Fruit fly (Drosophila melanogaster): ENCODE results near the gene CG6656.

Gene CG6656

DNA sequence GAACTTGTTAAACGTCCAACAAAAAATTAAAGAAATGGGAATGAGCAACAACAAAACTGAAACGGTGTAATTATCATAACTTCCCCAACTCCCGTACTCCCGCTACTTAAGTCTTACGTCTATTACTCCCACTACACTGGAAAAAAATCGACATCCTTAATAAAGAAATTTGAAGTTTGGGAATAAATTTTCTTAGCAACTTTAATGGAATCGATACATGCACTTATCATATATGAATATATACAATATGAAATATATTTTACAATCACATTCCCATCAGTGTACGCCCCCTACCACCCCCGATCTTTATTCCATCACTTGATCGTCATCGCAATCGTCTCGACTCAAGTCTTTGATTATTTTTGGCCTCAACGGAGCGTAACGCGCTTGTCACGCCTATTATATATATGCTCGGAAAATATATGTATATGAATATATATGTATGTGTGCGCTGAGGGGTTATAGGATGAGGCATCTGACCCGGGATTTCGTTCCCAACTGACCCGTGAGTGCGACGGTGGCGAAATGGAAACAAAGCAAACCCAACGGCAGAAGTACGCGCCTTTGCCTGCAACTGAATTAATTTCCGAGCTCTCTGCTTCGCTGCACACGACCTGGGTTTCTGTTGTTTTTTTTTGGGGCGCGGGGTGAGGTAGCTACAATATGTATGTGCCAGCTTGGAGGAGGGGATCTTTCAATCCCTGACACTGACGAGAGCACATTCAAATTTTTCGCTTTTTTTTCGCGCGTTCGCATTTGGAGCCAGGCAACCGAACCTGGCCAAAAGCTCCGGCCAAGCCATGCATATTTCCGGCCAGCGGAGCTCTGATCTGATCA is 40.6 kb upstream of the CG6656 start:
- TF ChIP-seq svp (GFP tag) (peak; percentile 96), esn (GFP tag; optimal IDR thresholded peaks at IDR 0.05) (peak; percentile 22), CG32006 (GFP tag; optimal IDR thresholded peaks at IDR 0.05) (peak; percentile 31), achi (GFP tag; optimal IDR thresholded peaks at IDR 0.05) (peak; percentile 34), CG8632 (GFP tag; optimal IDR thresholded peaks at IDR 0.05) (no peak), Lpt (GFP tag; optimal IDR thresholded peaks at IDR 0.05) (no peak), Hr4 (GFP tag; optimal IDR thresholded peaks at IDR 0.05) (peak; percentile 10), cyc (GFP tag; optimal IDR thresholded peaks at IDR 0.05) (no peak), CG6808 (GFP tag; optimal IDR thresholded peaks at IDR 0.05) (no peak), CG8119 (GFP tag; IDR thresholded peaks at IDR 0.05) (0 out of 3 replicates have a peak, but pooled peaks have one; percentile 16), Gug (GFP tag; IDR thresholded peaks at IDR 0.05) (no peak), CG6163 (GFP tag; IDR thresholded peaks at IDR 0.05) (no peak), Sox15 (GFP tag; optimal IDR thresholded peaks at IDR 0.05) (no peak), CG15336 (GFP tag; IDR thresholded peaks at IDR 0.05) (peak; percentile 30; the same call in 1 of the 2 replicates), CG6854 (GFP tag; optimal IDR thresholded peaks at IDR 0.05) (no peak), Ets21C (GFP tag; optimal IDR thresholded peaks at IDR 0.05) (no peak), vri (GFP tag; optimal IDR thresholded peaks at IDR 0.05) (no peak), OdsH (GFP tag; optimal IDR thresholded peaks at IDR 0.05) (peak; percentile 10), eg (GFP tag; IDR thresholded peaks at IDR 0.05) (0 out of 3 replicates have a peak, but pooled peaks have one; percentile 9), CG1621 (tag; optimal IDR thresholded peaks at IDR 0.05) (no peak), Met (GFP tag; optimal IDR thresholded peaks at IDR 0.05) (peak; percentile 34), ss (GFP tag; optimal IDR thresholded peaks at IDR 0.05) (no peak), Sox14 (GFP tag; optimal IDR thresholded peaks at IDR 0.05) (no peak), CG6792 (GFP tag; optimal IDR thresholded peaks at IDR 0.05) (no peak), CG3032 (tag; optimal IDR thresholded peaks at IDR 0.05) (no peak), Hr38 (GFP tag; optimal IDR thresholded peaks at IDR 0.05) (no peak), CG11294 (GFP tag; IDR thresholded peaks at IDR 0.05) (no peak), CG11902 (GFP tag; optimal IDR thresholded peaks at IDR 0.05) (no peak), acj6 (GFP tag; optimal IDR thresholded peaks at IDR 0.05) (peak; percentile 44), Eip78C (GFP tag) (peak; percentile 72), Ets96B (tag; optimal IDR thresholded peaks at IDR 0.05) (peak; percentile 15), CG10631 (GFP tag; optimal IDR thresholded peaks at IDR 0.05) (peak; percentile 10), Eip75B (GFP tag; optimal IDR thresholded peaks at IDR 0.05) (no peak), Eip93F (GFP tag; optimal IDR thresholded peaks at IDR 0.05) (peak; percentile 5), dsx (GFP tag; optimal IDR thresholded peaks at IDR 0.05; ENCODE audit: poor library complexity, severe bottlenecking) (peak; percentile 7), CG34406 (GFP tag; optimal IDR thresholded peaks at IDR 0.05) (peak; percentile 37), salr (GFP tag; optimal IDR thresholded peaks at IDR 0.05) (no peak), Smox (GFP tag; optimal IDR thresholded peaks at IDR 0.05) (peak; percentile 16), CG4318 (GFP tag; optimal IDR thresholded peaks at IDR 0.05) (no peak), CG16779 (tag; optimal IDR thresholded peaks at IDR 0.05) (no peak), CG31627 (GFP tag; optimal IDR thresholded peaks at IDR 0.05) (no peak), dac (GFP tag; optimal IDR thresholded peaks at IDR 0.05) (no peak), spab (GFP tag; optimal IDR thresholded peaks at IDR 0.05) (no peak), lz (GFP tag; optimal IDR thresholded peaks at IDR 0.05) (peak; percentile 4), Sox102F (GFP tag; optimal IDR thresholded peaks at IDR 0.05) (no peak), net (GFP tag; optimal IDR thresholded peaks at IDR 0.05) (no peak)
